Fruit fly (Drosophila melanogaster): Measurements from ENCODE around the gene CG5906.

CG5906 gene

dm6 chr3L:11874758-11875157 is 3.7 kb upstream of the CG5906 start (continued):
- TF ChIP-seq CG8359 (GFP tag; optimal IDR thresholded peaks at IDR 0.05; ENCODE audit: borderline replicate concordance) (no peak), zfh2 (GFP tag; optimal IDR thresholded peaks at IDR 0.05) (no peak), CG18262 (tag; optimal IDR thresholded peaks at IDR 0.05) (no peak), CG8281 (tag; optimal IDR thresholded peaks at IDR 0.05) (no peak), CG31441 (GFP tag; IDR thresholded peaks at IDR 0.05) (no peak), CG17186 (GFP tag; optimal IDR thresholded peaks at IDR 0.05) (no peak), CG15514 (GFP tag; optimal IDR thresholded peaks at IDR 0.05) (peak; percentile 20), Rx (GFP tag; IDR thresholded peaks at IDR 0.05) (no peak), Dip3 (GFP tag; optimal IDR thresholded peaks at IDR 0.05) (no peak), CG17802 (tag; optimal IDR thresholded peaks at IDR 0.05) (no peak), sc (optimal IDR thresholded peaks at IDR 0.05) (no peak), sc (GFP tag; optimal IDR thresholded peaks at IDR 0.05) (no peak), CG31365 (tag; optimal IDR thresholded peaks at IDR 0.05) (no peak), HHEX (GFP tag; optimal IDR thresholded peaks at IDR 0.05) (no peak), CG10654 (GFP tag; optimal IDR thresholded peaks at IDR 0.05) (no peak), Six4 (GFP tag; optimal IDR thresholded peaks at IDR 0.05) (no peak), zen (tag; optimal IDR thresholded peaks at IDR 0.05) (no peak), Lpt (GFP tag; optimal IDR thresholded peaks at IDR 0.05) (no peak), CG18011 (GFP tag; optimal IDR thresholded peaks at IDR 0.05) (no peak), Adf1 (GFP tag; IDR thresholded peaks at IDR 0.05) (no peak), Dll (GFP tag; IDR thresholded peaks at IDR 0.05; ENCODE audit: partially characterized antibody) (no peak), fd102C (GFP tag; optimal IDR thresholded peaks at IDR 0.05) (no peak), slou (GFP tag; optimal IDR thresholded peaks at IDR 0.05) (no peak), hkb (optimal IDR thresholded peaks at IDR 0.05) (no peak), hkb (GFP tag; IDR thresholded peaks at IDR 0.05) (no peak), Neu2 (GFP tag; optimal IDR thresholded peaks at IDR 0.05; ENCODE audit: borderline replicate concordance) (no peak), CG42726 (GFP tag; IDR thresholded peaks at IDR 0.05; ENCODE audit: partially characterized antibody) (no peak), CG1233 (GFP tag; optimal IDR thresholded peaks at IDR 0.05) (no peak), Eip74EF (GFP tag; optimal IDR thresholded peaks at IDR 0.05) (no peak), CG12769 (tag; optimal IDR thresholded peaks at IDR 0.05) (no peak), CG14014 (GFP tag; IDR thresholded peaks at IDR 0.05) (no peak), Mad (GFP tag; optimal IDR thresholded peaks at IDR 0.05) (no peak), CG18599 (GFP tag; optimal IDR thresholded peaks at IDR 0.05) (peak; percentile 53), Jarid2 (GFP tag; optimal IDR thresholded peaks at IDR 0.05) (no peak), twi (tag; optimal IDR thresholded peaks at IDR 0.05) (no peak), CG7745 (tag; optimal IDR thresholded peaks at IDR 0.05) (no peak), CG7372 (GFP tag; IDR thresholded peaks at IDR 0.05) (no peak)

dm6 chr3L:11869328-11869727 is 1.8 kb downstream of the CG5906 start:
- TF ChIP-seq CG11398 (GFP tag; optimal IDR thresholded peaks at IDR 0.05) (no peak), ems (GFP tag; optimal IDR thresholded peaks at IDR 0.05) (no peak), chif (GFP tag; optimal IDR thresholded peaks at IDR 0.05) (no peak), sd (tag; optimal IDR thresholded peaks at IDR 0.05) (no peak), gem (tag; optimal IDR thresholded peaks at IDR 0.05) (peak; percentile 30), CG33213 (GFP tag; optimal IDR thresholded peaks at IDR 0.05) (no peak), row (GFP tag; IDR thresholded peaks at IDR 0.05) (peak; percentile 33; the same call in 2 of the 3 replicates), CG11504 (tag; optimal IDR thresholded peaks at IDR 0.05) (peak; percentile 19), CG10959 (GFP tag; IDR thresholded peaks at IDR 0.05) (0 out of 2 replicates have a peak, but pooled peaks have one; percentile 11), CG2120 (GFP tag; optimal IDR thresholded peaks at IDR 0.05) (peak; percentile 58), Fer1 (GFP tag; optimal IDR thresholded peaks at IDR 0.05) (peak; percentile 36), NfI (GFP tag; optimal IDR thresholded peaks at IDR 0.05) (peak; percentile 3), CG14441 (GFP tag; IDR thresholded peaks at IDR 0.05) (peak; percentile 11; the same call in 1 of the 2 replicates), sens (GFP tag) (peak; percentile 64), CG3281 (GFP tag; optimal IDR thresholded peaks at IDR 0.05) (peak; percentile 2), CG7556 (GFP tag; optimal IDR thresholded peaks at IDR 0.05) (peak; percentile 20), Rfx (GFP tag; IDR thresholded peaks at IDR 0.05) (peak; percentile 39; the same call in 1 of the 2 replicates)
